Worm (Caenorhabditis elegans) whole organism, L4 larva: Measurements from ENCODE around the gene lgg-3.

ENCODE experiments used
- F44E2.7 ChIP-seq: fragments of 200-800 bp; sonication (Bioruptor generic); IDR thresholded peaks from 2 replicates; pipeline ENCODE4 v2.1.2; 2022; ENCODE audit warnings: missing genetic modification characterization, missing compliant biosample characterization
- R02D3.7 ChIP-seq: fragments of 150-350 bp; sonication (generic microtip); optimal IDR thresholded peaks from 3 replicates; lab custom pipeline; 2014; ENCODE audit warnings: missing biosample characterization, missing genetic modification characterization
- ZK546.5 ChIP-seq, 2 experiments: sonication (generic microtip); optimal IDR thresholded peaks; 2 replicates each; lab custom pipeline; 2017; ENCODE audit warnings: missing biosample characterization in 2 of 2, missing genetic modification characterization in 2 of 2
- aha-1 ChIP-seq: fragments of 150-350 bp; peaks from one replicate; lab custom pipeline; 2014; ENCODE audit warnings: missing biosample characterization, missing genetic modification characterization
- ama-1 ChIP-seq: fragments of 150-350 bp; optimal IDR thresholded peaks from 2 replicates; lab custom pipeline; 2014; ENCODE audit warnings: inconsistent platforms, mixed read lengths
- arid-1 ChIP-seq: fragments of 200-800 bp; sonication (Bioruptor generic); conservative IDR thresholded peaks from 2 replicates; pipeline ENCODE4 v1.3.6; 2022; ENCODE audit warnings: missing genetic modification reagents, missing genetic modification characterization, missing compliant biosample characterization
- ceh-20 ChIP-seq: fragments of 200-800 bp; sonication (Bioruptor generic); IDR thresholded peaks from 2 replicates; pipeline ENCODE4 v1.3.6; 2022; ENCODE audit warnings: missing genetic modification reagents, missing genetic modification characterization, missing compliant biosample characterization
- ceh-32 ChIP-seq: sonication (generic microtip); optimal IDR thresholded peaks from 2 replicates; lab custom pipeline; 2016; ENCODE audit warnings: mild to moderate bottlenecking, missing genetic modification characterization, missing compliant biosample characterization; ENCODE audit not compliant: poor library complexity
- daf-12 ChIP-seq: fragments of 150-350 bp; optimal IDR thresholded peaks from 2 replicates; lab custom pipeline; 2014; ENCODE audit warnings: missing biosample characterization, missing genetic modification reagents, missing genetic modification characterization
- daf-16 ChIP-seq, 3 experiments: sonication (generic microtip); optimal IDR thresholded peaks; 2 replicates each; lab custom pipeline; 2016 to 2017; ENCODE audit warnings: missing genetic modification characterization in 3 of 3, missing genetic modification reagents in 3 of 3, mild to moderate bottlenecking in 2 of 3, missing compliant biosample characterization in 2 of 3, missing biosample characterization in 1 of 3, moderate library complexity in 1 of 3
- daf-8 ChIP-seq: fragments of 200-800 bp; sonication (Bioruptor generic); IDR thresholded peaks from 2 replicates; pipeline ENCODE4 v1.3.6; 2022; ENCODE audit warnings: missing genetic modification characterization, missing compliant biosample characterization
- dmd-8 ChIP-seq: fragments of 200-800 bp; sonication (Bioruptor generic); IDR thresholded peaks from 2 replicates; pipeline ENCODE4 v1.3.6; 2022; ENCODE audit warnings: missing genetic modification characterization, missing compliant biosample characterization
- dmd-9 ChIP-seq: fragments of 200-800 bp; sonication (Bioruptor generic); IDR thresholded peaks from 2 replicates; pipeline ENCODE4 v1.3.6; 2022; ENCODE audit warnings: missing genetic modification reagents, missing genetic modification characterization, missing compliant biosample characterization
- dpl-1 ChIP-seq: fragments of 150-350 bp; optimal IDR thresholded peaks from 2 replicates; lab custom pipeline; 2014; ENCODE audit warnings: missing biosample characterization, missing genetic modification reagents, missing genetic modification characterization
- egl-43 ChIP-seq: fragments of 200-800 bp; sonication (Bioruptor generic); IDR thresholded peaks from 2 replicates; pipeline ENCODE4 v1.3.6; 2022; ENCODE audit warnings: missing genetic modification reagents, missing genetic modification characterization, missing compliant biosample characterization
- fkh-10 ChIP-seq: fragments of 150-350 bp; optimal IDR thresholded peaks from 2 replicates; lab custom pipeline; 2014; ENCODE audit warnings: missing biosample characterization, missing genetic modification reagents, missing genetic modification characterization
- fos-1 ChIP-seq: fragments of 150-350 bp; optimal IDR thresholded peaks from 2 replicates; lab custom pipeline; 2014; ENCODE audit warnings: missing biosample characterization, missing genetic modification characterization
- hlh-11 ChIP-seq: fragments of 200-800 bp; sonication (Bioruptor generic); optimal IDR thresholded peaks from 2 replicates; lab custom pipeline; 2018; ENCODE audit warnings: mild to moderate bottlenecking, missing genetic modification characterization, missing compliant biosample characterization
- hlh-30 ChIP-seq: sonication (generic microtip); optimal IDR thresholded peaks from 2 replicates; lab custom pipeline; 2017; ENCODE audit warnings: antibody characterized with exemption, mild to moderate bottlenecking, missing genetic modification characterization, missing compliant biosample characterization; ENCODE audit not compliant: insufficient read depth
- hmg-1.1 ChIP-seq: fragments of 200-800 bp; sonication (Bioruptor generic); IDR thresholded peaks from 2 replicates; pipeline ENCODE4 v1.3.6; 2022; ENCODE audit warnings: missing genetic modification reagents, missing genetic modification characterization, missing compliant biosample characterization
- jun-1 ChIP-seq: fragments of 150-350 bp; optimal IDR thresholded peaks from 2 replicates; lab custom pipeline; 2014; ENCODE audit warnings: missing biosample characterization, missing genetic modification reagents, missing genetic modification characterization
- lim-7 ChIP-seq: fragments of 200-800 bp; sonication (Bioruptor generic); IDR thresholded peaks from 2 replicates; pipeline ENCODE4 v1.3.6; 2022; ENCODE audit warnings: missing genetic modification characterization, missing compliant biosample characterization
- lin-1 ChIP-seq: fragments of 200-800 bp; sonication (Bioruptor generic); IDR thresholded peaks from 2 replicates; pipeline ENCODE4 v1.3.6; 2022; ENCODE audit warnings: missing genetic modification reagents, missing genetic modification characterization, missing compliant biosample characterization
- lin-15B ChIP-seq: fragments of 150-350 bp; sonication (generic microtip); optimal IDR thresholded peaks from 3 replicates; lab custom pipeline; 2014; ENCODE audit warnings: missing biosample characterization, missing genetic modification characterization
- lin-29 ChIP-seq: fragments of 200-800 bp; sonication (Bioruptor generic); IDR thresholded peaks from 2 replicates; pipeline ENCODE4 v1.3.6; 2022; ENCODE audit warnings: missing genetic modification reagents, missing genetic modification characterization, missing compliant biosample characterization
- lin-39 ChIP-seq: fragments of 150-350 bp; optimal IDR thresholded peaks from 2 replicates; lab custom pipeline; 2014; ENCODE audit warnings: missing biosample characterization, missing genetic modification reagents, missing genetic modification characterization
- lir-3 ChIP-seq: sonication (generic microtip); optimal IDR thresholded peaks from 2 replicates; lab custom pipeline; 2016; ENCODE audit warnings: mild to moderate bottlenecking, missing genetic modification characterization, missing compliant biosample characterization
- lsy-2 ChIP-seq, 2 experiments: fragments of 150-350 bp in 1 of 2; sonication (generic microtip) in 1 of 2; optimal IDR thresholded peaks; 2 replicates each; lab custom pipeline; 2014 to 2017; ENCODE audit warnings: missing biosample characterization in 2 of 2, missing genetic modification characterization in 2 of 2
- madf-9 ChIP-seq: fragments of 200-800 bp; sonication (Bioruptor generic); conservative IDR thresholded peaks from 2 replicates; pipeline ENCODE4 v1.3.6; 2022; ENCODE audit warnings: missing genetic modification reagents, missing genetic modification characterization, missing compliant biosample characterization
- mdt-29 ChIP-seq: fragments of 200-800 bp; sonication (Bioruptor generic); IDR thresholded peaks from 2 replicates; pipeline ENCODE4 v1.3.6; 2022; ENCODE audit warnings: missing genetic modification reagents, missing genetic modification characterization, missing compliant biosample characterization
- mep-1 ChIP-seq: fragments of 150-350 bp; sonication (generic microtip); optimal IDR thresholded peaks from 3 replicates; lab custom pipeline; 2014; ENCODE audit warnings: missing biosample characterization, missing genetic modification characterization
- mxl-2 ChIP-seq: fragments of 200-800 bp; sonication (Bioruptor generic); conservative IDR thresholded peaks from 2 replicates; pipeline ENCODE4 v1.3.6; 2022; ENCODE audit warnings: missing genetic modification reagents, missing genetic modification characterization, missing compliant biosample characterization
- mxl-3 ChIP-seq: fragments of 200-800 bp; sonication (Bioruptor generic); optimal IDR thresholded peaks from 2 replicates; lab custom pipeline; 2018; ENCODE audit warnings: mild to moderate bottlenecking, missing genetic modification characterization, missing compliant biosample characterization
- nhr-102 ChIP-seq: sonication (generic microtip); optimal IDR thresholded peaks from 2 replicates; lab custom pipeline; 2016; ENCODE audit warnings: mild to moderate bottlenecking, missing genetic modification characterization, moderate library complexity, missing compliant biosample characterization
- nhr-111 ChIP-seq: fragments of 200-800 bp; sonication (Bioruptor generic); optimal IDR thresholded peaks from 2 replicates; lab custom pipeline; 2018; ENCODE audit warnings: mild to moderate bottlenecking, missing genetic modification characterization, missing compliant biosample characterization
- nhr-237 ChIP-seq: sonication (generic microtip); optimal IDR thresholded peaks from 2 replicates; lab custom pipeline; 2017; ENCODE audit warnings: missing biosample characterization, missing genetic modification characterization
- nhr-25 ChIP-seq: sonication (generic microtip); optimal IDR thresholded peaks from 2 replicates; lab custom pipeline; 2017; ENCODE audit warnings: missing genetic modification characterization, mild to moderate bottlenecking, missing compliant biosample characterization, antibody characterized with exemption, moderate library complexity, borderline replicate concordance; ENCODE audit not compliant: insufficient read depth
- nhr-42 ChIP-seq: fragments of 200-800 bp; sonication (Bioruptor generic); IDR thresholded peaks from 2 replicates; pipeline ENCODE4 v1.3.6; 2022; ENCODE audit warnings: missing genetic modification characterization, missing compliant biosample characterization
- pqm-1 ChIP-seq: sonication (generic microtip); optimal IDR thresholded peaks from 2 replicates; lab custom pipeline; 2017; ENCODE audit warnings: missing biosample characterization, missing genetic modification characterization
- saeg-2 ChIP-seq: fragments of 200-800 bp; sonication (Bioruptor generic); IDR thresholded peaks from 2 replicates; pipeline ENCODE4 v1.3.6; 2022; ENCODE audit warnings: missing genetic modification reagents, missing genetic modification characterization, missing compliant biosample characterization
- sdz-12 ChIP-seq: fragments of 200-800 bp; sonication (Bioruptor generic); optimal IDR thresholded peaks from 2 replicates; lab custom pipeline; 2018; ENCODE audit warnings: mild to moderate bottlenecking, missing genetic modification characterization, missing compliant biosample characterization
- snpc-1.2 ChIP-seq: fragments of 200-800 bp; sonication (Bioruptor generic); IDR thresholded peaks from 2 replicates; pipeline ENCODE4 v1.3.6; 2022; ENCODE audit warnings: missing genetic modification reagents, missing genetic modification characterization, missing compliant biosample characterization
- snpc-4 ChIP-seq: fragments of 150-350 bp; optimal IDR thresholded peaks from 2 replicates; lab custom pipeline; 2014; ENCODE audit warnings: missing biosample characterization, missing genetic modification characterization
- spr-3 ChIP-seq: fragments of 200-800 bp; sonication (Bioruptor generic); optimal IDR thresholded peaks from 2 replicates; lab custom pipeline; 2018; ENCODE audit warnings: mild to moderate bottlenecking, missing genetic modification characterization, missing compliant biosample characterization
- tag-97 ChIP-seq: fragments of 200-800 bp; sonication (Bioruptor generic); IDR thresholded peaks from 2 replicates; pipeline ENCODE4 v1.3.6; 2022; ENCODE audit warnings: missing genetic modification characterization, missing compliant biosample characterization
- unc-62 ChIP-seq, 3 experiments: fragments of 150-350 bp in 1 of 3; sonication (generic microtip); optimal IDR thresholded peaks in 2 of 3; peaks in 1 of 3; 1 replicate in 1 of 3; 2 replicates in 2 of 3; lab custom pipeline; 2014 to 2017; ENCODE audit warnings: missing biosample characterization in 3 of 3, missing genetic modification characterization in 3 of 3, missing genetic modification reagents in 3 of 3, missing genotype in 1 of 3
- vab-7 ChIP-seq: fragments of 200-800 bp; sonication (Bioruptor generic); IDR thresholded peaks from 2 replicates; pipeline ENCODE4 v1.3.6; 2022; ENCODE audit warnings: missing genetic modification reagents, missing genetic modification characterization, missing compliant biosample characterization
- zag-1 ChIP-seq: fragments of 150-350 bp; optimal IDR thresholded peaks from 2 replicates; lab custom pipeline; 2014; ENCODE audit warnings: missing biosample characterization, missing genetic modification characterization
- zip-2 ChIP-seq: fragments of 150-350 bp; optimal IDR thresholded peaks from 2 replicates; lab custom pipeline; 2014; ENCODE audit warnings: missing biosample characterization, missing genetic modification characterization
- ztf-11 ChIP-seq: fragments of 150-350 bp; optimal IDR thresholded peaks from 2 replicates; lab custom pipeline; 2014; ENCODE audit warnings: missing biosample characterization, missing genetic modification characterization
- ztf-7 ChIP-seq: fragments of 150-350 bp; optimal IDR thresholded peaks from 2 replicates; lab custom pipeline; 2014; ENCODE audit warnings: missing biosample characterization, missing genetic modification characterization

lgg-3 gene

DNA sequence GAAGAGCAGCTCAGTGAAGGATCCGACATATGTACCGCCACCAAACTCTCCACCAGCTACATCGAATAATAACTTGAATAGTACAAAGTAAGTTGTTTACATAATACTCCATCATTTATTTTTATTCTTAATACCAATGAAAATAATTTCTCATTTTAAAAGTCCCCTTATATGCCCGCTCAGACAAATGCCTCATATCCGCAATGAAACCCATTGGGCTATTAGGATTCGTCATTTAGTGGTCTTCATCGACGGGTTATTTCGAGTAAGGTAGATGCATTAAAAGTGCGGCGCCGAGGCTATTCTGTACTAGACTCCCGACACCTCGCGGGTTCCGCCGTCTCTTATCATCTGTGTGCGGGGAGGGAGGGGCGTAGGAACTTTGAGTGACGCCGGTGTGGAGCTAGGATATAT lies 44.1 kb downstream of the lgg-3 start (continued):
- TF ChIP-seq nhr-111 (GFP tag; lab: Kevin White, UChicago) (no peak), R02D3.7 (tag; lab: Kevin White, UChicago) (no peak), ztf-11 (tag; lab: Kevin White, UChicago) (no peak), saeg-2 (GFP tag; lab: Robert Waterston, UW) (no peak), lin-39 (tag; lab: Kevin White, UChicago) (no peak), nhr-42 (GFP tag; lab: Robert Waterston, UW) (0 out of 2 replicates have a peak, but pooled peaks have one; percentile 30), spr-3 (GFP tag; lab: Kevin White, UChicago) (no peak), ceh-20 (GFP tag; lab: Robert Waterston, UW) (no peak), F44E2.7 (0 out of 2 replicates have a peak, but pooled peaks have one; percentile 29), hmg-1.1 (GFP tag; lab: Robert Waterston, UW) (no peak), hlh-30 (tag; lab: Kevin White, UChicago) (peak; percentile 27), daf-8 (GFP tag; lab: Robert Waterston, UW) (no peak), zip-2 (tag; lab: Kevin White, UChicago) (peak; percentile 9), lin-15B (no peak), tag-97 (GFP tag; lab: Robert Waterston, UW) (no peak), mxl-2 (GFP tag; lab: Robert Waterston, UW) (no peak), lsy-2 (tag; optimal IDR thresholded peaks at IDR 0.05; lab: Kevin White, UChicago) (peak in 1 of 2 experiments; percentile 46), jun-1 (tag; lab: Kevin White, UChicago) (no peak), madf-9 (GFP tag; lab: Robert Waterston, UW) (no peak), lir-3 (no peak), dmd-8 (GFP tag; lab: Robert Waterston, UW) (no peak), nhr-102 (peak; percentile 62), daf-12 (tag; lab: Kevin White, UChicago) (no peak), lim-7 (GFP tag; lab: Robert Waterston, UW) (no peak), pqm-1 (tag; lab: Kevin White, UChicago) (peak; percentile 46), unc-62 (GFP tag; optimal IDR thresholded peaks at IDR 0.05 in 1 of 2; lab: Kevin White, UChicago) (no peak), unc-62 (tag; optimal IDR thresholded peaks at IDR 0.05; lab: Kevin White, UChicago) (no peak), nhr-25 (tag; lab: Kevin White, UChicago) (no peak), mdt-29 (GFP tag; lab: Robert Waterston, UW) (no peak), sdz-12 (GFP tag; lab: Kevin White, UChicago) (no peak), lin-29 (GFP tag; lab: Robert Waterston, UW) (no peak), lin-1 (GFP tag; lab: Robert Waterston, UW) (0 out of 2 replicates have a peak, but pooled peaks have one; percentile 44), mep-1 (tag; lab: Kevin White, UChicago) (peak; percentile 57), aha-1 (no peak), dpl-1 (GFP tag; lab: Kevin White, UChicago) (peak; percentile 21), arid-1 (GFP tag; lab: Robert Waterston, UW) (peak; percentile 33; the same call in 1 of the 2 replicates), nhr-237 (no peak), zag-1 (tag; lab: Kevin White, UChicago) (no peak), fos-1 (tag; lab: Kevin White, UChicago) (no peak), daf-16 (GFP tag; optimal IDR thresholded peaks at IDR 0.05; lab: Kevin White, UChicago) (peak in 1 of 2 experiments; percentile 5), daf-16 (tag; optimal IDR thresholded peaks at IDR 0.05; lab: Kevin White, UChicago) (peak; percentile 63), ztf-7 (no peak), snpc-4 (tag; lab: Kevin White, UChicago) (peak; percentile 84), ama-1 (lab: Kevin White, UChicago) (peak; percentile 88), fkh-10 (no peak), dmd-9 (GFP tag; lab: Robert Waterston, UW) (no peak; the same call in 1 of the 2 replicates), snpc-1.2 (GFP tag; lab: Robert Waterston, UW) (peak; percentile 84), ceh-32 (no peak), egl-43 (GFP tag; lab: Robert Waterston, UW) (no peak; the same call in 1 of the 2 replicates), vab-7 (GFP tag; lab: Robert Waterston, UW) (peak; percentile 50; the same call in 1 of the 2 replicates), mxl-3 (GFP tag; lab: Kevin White, UChicago) (no peak), hlh-11 (peak; percentile 35), ZK546.5 (tag; optimal IDR thresholded peaks at IDR 0.05; lab: Kevin White, UChicago) (no peak)
